Worm (Caenorhabditis elegans) whole organism, L1 larva: ENCODE measurements around the gene C08D8.1.
A peak's percentile ranks its signal among the peaks of the same experiment; 100 is the strongest.

Source experiments
- C04F5.9 ChIP-seq: sonication (generic microtip); optimal IDR thresholded peaks from 2 replicates; lab custom pipeline; 2016; ENCODE audit warnings: missing genetic modification characterization, missing compliant biosample characterization
- C16A3.4 ChIP-seq: fragments of 150-350 bp; optimal IDR thresholded peaks from 2 replicates; lab custom pipeline; 2014; ENCODE audit warnings: missing biosample characterization, missing genetic modification characterization
- C34B4.2 ChIP-seq: sonication (generic microtip); optimal IDR thresholded peaks from 2 replicates; lab custom pipeline; 2017; ENCODE audit warnings: mild to moderate bottlenecking, missing genetic modification characterization, missing compliant biosample characterization
- F16B12.6 ChIP-seq: fragments of 150-350 bp; optimal IDR thresholded peaks from 2 replicates; lab custom pipeline; 2014; ENCODE audit warnings: missing biosample characterization, missing genetic modification characterization
- Y116A8C.19 ChIP-seq: sonication (generic microtip); optimal IDR thresholded peaks from 2 replicates; lab custom pipeline; 2016; ENCODE audit warnings: missing compliant biosample characterization, missing genetic modification characterization, borderline replicate concordance
- aha-1 ChIP-seq: fragments of 150-350 bp; optimal IDR thresholded peaks from 2 replicates; lab custom pipeline; 2014; ENCODE audit warnings: missing biosample characterization, missing genetic modification characterization
- alr-1 ChIP-seq: fragments of 200-800 bp; sonication (Bioruptor generic); optimal IDR thresholded peaks from 2 replicates; lab custom pipeline; 2018; ENCODE audit warnings: borderline replicate concordance, mild to moderate bottlenecking, missing genetic modification characterization, missing compliant biosample characterization
- aly-2 ChIP-seq: fragments of 150-350 bp; optimal IDR thresholded peaks from 2 replicates; lab custom pipeline; 2014; ENCODE audit warnings: missing biosample characterization, missing genetic modification characterization
- blmp-1 ChIP-seq: fragments of 150-350 bp; optimal IDR thresholded peaks from 2 replicates; lab custom pipeline; 2014; ENCODE audit warnings: missing biosample characterization, missing genetic modification characterization
- ceh-8 ChIP-seq: fragments of 200-800 bp; sonication (Bioruptor generic); optimal IDR thresholded peaks from 2 replicates; lab custom pipeline; 2018; ENCODE audit warnings: mild to moderate bottlenecking, missing genetic modification characterization, moderate library complexity, missing compliant biosample characterization
- ceh-90 ChIP-seq: sonication (generic microtip); optimal IDR thresholded peaks from 2 replicates; lab custom pipeline; 2016; ENCODE audit warnings: missing genetic modification characterization, missing compliant biosample characterization
- efl-1 ChIP-seq, 4 experiments: fragments of 150-350 bp; optimal IDR thresholded peaks in 3 of 4; peaks in 1 of 4; 1 replicate in 1 of 4; 2 replicates in 3 of 4; lab custom pipeline; 2014; ENCODE audit warnings: missing biosample characterization in 2 of 4, missing genetic modification characterization in 2 of 4, missing genetic modification reagents in 2 of 4
- egl-13 ChIP-seq: sonication (generic microtip); optimal IDR thresholded peaks from 2 replicates; lab custom pipeline; 2016; ENCODE audit warnings: missing genotype, missing genetic modification reagents, missing genetic modification characterization, missing compliant biosample characterization
- egl-27 ChIP-seq, 2 experiments: fragments of 150-350 bp in 1 of 2; sonication (generic microtip); optimal IDR thresholded peaks; 3 replicates each; lab custom pipeline; 2017 to 2018; ENCODE audit warnings: missing biosample characterization in 2 of 2, missing genetic modification characterization in 2 of 2, missing genetic modification reagents in 2 of 2
- elt-2 ChIP-seq: sonication (generic microtip); optimal IDR thresholded peaks from 2 replicates; lab custom pipeline; 2016; ENCODE audit warnings: missing genetic modification characterization, mild to moderate bottlenecking, inconsistent platforms, missing compliant biosample characterization, missing genetic modification reagents
- elt-3 ChIP-seq, 6 experiments: fragments of 150-350 bp in 1 of 6; sonication (generic microtip); optimal IDR thresholded peaks; 2 replicates each; lab custom pipeline; 2017 to 2018; ENCODE audit warnings: missing biosample characterization in 6 of 6, missing genetic modification characterization in 6 of 6, inconsistent platforms in 1 of 6
- ets-5 ChIP-seq: fragments of 200-800 bp; sonication (Bioruptor generic); IDR thresholded peaks from 2 replicates; pipeline ENCODE4 v1.3.6; 2022; ENCODE audit warnings: missing genetic modification characterization, missing compliant biosample characterization
- fkh-10 ChIP-seq: sonication (generic microtip); optimal IDR thresholded peaks from 2 replicates; lab custom pipeline; 2017; ENCODE audit warnings: missing biosample characterization, missing genetic modification reagents, missing genetic modification characterization
- fkh-4 ChIP-seq: sonication (generic microtip); optimal IDR thresholded peaks from 2 replicates; lab custom pipeline; 2016; ENCODE audit warnings: missing compliant biosample characterization, missing genetic modification characterization, borderline replicate concordance
- fkh-8 ChIP-seq: sonication (generic microtip); optimal IDR thresholded peaks from 2 replicates; lab custom pipeline; 2016; ENCODE audit warnings: mild to moderate bottlenecking, missing genetic modification characterization, missing compliant biosample characterization
- fos-1 ChIP-seq: fragments of 150-350 bp; optimal IDR thresholded peaks from 2 replicates; lab custom pipeline; 2014; ENCODE audit warnings: missing biosample characterization, missing genetic modification characterization
- irx-1 ChIP-seq: sonication (generic microtip); optimal IDR thresholded peaks from 2 replicates; lab custom pipeline; 2016; ENCODE audit warnings: missing genetic modification characterization, missing compliant biosample characterization
- jun-1 ChIP-seq: fragments of 150-350 bp; optimal IDR thresholded peaks from 2 replicates; lab custom pipeline; 2014; ENCODE audit warnings: missing biosample characterization, missing genetic modification reagents, missing genetic modification characterization
- lin-13 ChIP-seq: fragments of 150-350 bp; optimal IDR thresholded peaks from 2 replicates; lab custom pipeline; 2014; ENCODE audit warnings: missing biosample characterization, missing genetic modification reagents, missing genetic modification characterization
- lin-14 ChIP-seq: fragments of 200-800 bp; sonication (Bioruptor generic); optimal IDR thresholded peaks from 2 replicates; lab custom pipeline; 2018; ENCODE audit warnings: mild to moderate bottlenecking, missing genetic modification characterization, moderate library complexity, missing compliant biosample characterization
- mab-9 ChIP-seq: fragments of 200-800 bp; sonication (Bioruptor generic); IDR thresholded peaks from 2 replicates; pipeline ENCODE4 v1.3.6; 2022; ENCODE audit warnings: missing genetic modification reagents, missing genetic modification characterization, missing compliant biosample characterization
- mdl-1 ChIP-seq, 2 experiments: fragments of 150-350 bp; optimal IDR thresholded peaks; 2 replicates each; lab custom pipeline; 2014 to 2017; ENCODE audit warnings: missing biosample characterization in 2 of 2, missing genetic modification characterization in 2 of 2, inconsistent platforms in 1 of 2
- mep-1 ChIP-seq: fragments of 150-350 bp; optimal IDR thresholded peaks from 2 replicates; lab custom pipeline; 2014; ENCODE audit warnings: missing biosample characterization, missing genetic modification characterization
- nhr-11 ChIP-seq: fragments of 150-350 bp; optimal IDR thresholded peaks from 2 replicates; lab custom pipeline; 2014; ENCODE audit warnings: missing biosample characterization, missing genetic modification characterization
- nhr-12 ChIP-seq: sonication (generic microtip); optimal IDR thresholded peaks from 2 replicates; lab custom pipeline; 2017; ENCODE audit warnings: missing biosample characterization, missing genetic modification characterization
- nhr-19 ChIP-seq: fragments of 200-800 bp; sonication (Bioruptor generic); conservative IDR thresholded peaks from 2 replicates; pipeline ENCODE4 v1.3.6; 2022; ENCODE audit warnings: missing genetic modification characterization, missing compliant biosample characterization
- nhr-237 ChIP-seq: fragments of 150-350 bp; optimal IDR thresholded peaks from 2 replicates; lab custom pipeline; 2014; ENCODE audit warnings: missing biosample characterization, missing genetic modification characterization
- nhr-71 ChIP-seq: sonication (generic microtip); optimal IDR thresholded peaks from 2 replicates; lab custom pipeline; 2016; ENCODE audit warnings: mild to moderate bottlenecking, missing genetic modification characterization, moderate library complexity, missing compliant biosample characterization
- nhr-76 ChIP-seq: sonication (generic microtip); optimal IDR thresholded peaks from 2 replicates; lab custom pipeline; 2017; ENCODE audit warnings: missing biosample characterization, missing genetic modification characterization
- nhr-77 ChIP-seq: fragments of 150-350 bp; optimal IDR thresholded peaks from 2 replicates; lab custom pipeline; 2014; ENCODE audit warnings: missing biosample characterization, missing genetic modification characterization
- pag-3 ChIP-seq: sonication (generic microtip); optimal IDR thresholded peaks from 2 replicates; lab custom pipeline; 2017; ENCODE audit warnings: missing genetic modification characterization, mild to moderate bottlenecking, missing compliant biosample characterization, antibody characterized with exemption, borderline replicate concordance; ENCODE audit not compliant: insufficient read depth
- skn-1 ChIP-seq: fragments of 150-350 bp; optimal IDR thresholded peaks from 2 replicates; lab custom pipeline; 2014; ENCODE audit warnings: missing biosample characterization, missing genetic modification characterization
- snpc-4 ChIP-seq: fragments of 150-350 bp; optimal IDR thresholded peaks from 2 replicates; lab custom pipeline; 2014; ENCODE audit warnings: missing biosample characterization, missing genetic modification characterization
- snu-23 ChIP-seq: sonication (generic microtip); optimal IDR thresholded peaks from 2 replicates; lab custom pipeline; 2016; ENCODE audit warnings: missing genetic modification characterization, missing compliant biosample characterization
- sox-4 ChIP-seq: sonication (generic microtip); optimal IDR thresholded peaks from 2 replicates; lab custom pipeline; 2016; ENCODE audit warnings: missing genetic modification characterization, missing compliant biosample characterization
- sptf-1 ChIP-seq: fragments of 150-350 bp; optimal IDR thresholded peaks from 2 replicates; lab custom pipeline; 2014; ENCODE audit warnings: missing biosample characterization, missing genetic modification characterization
- sup-37 ChIP-seq: fragments of 200-800 bp; sonication (Bioruptor generic); optimal IDR thresholded peaks from 2 replicates; lab custom pipeline; 2018; ENCODE audit warnings: mild to moderate bottlenecking, missing genetic modification characterization, missing compliant biosample characterization
- swsn-7 ChIP-seq: sonication (generic microtip); optimal IDR thresholded peaks from 2 replicates; lab custom pipeline; 2016; ENCODE audit warnings: missing genetic modification characterization, missing compliant biosample characterization
- tbx-2 ChIP-seq: sonication (generic microtip); optimal IDR thresholded peaks from 2 replicates; lab custom pipeline; 2016; ENCODE audit warnings: missing genetic modification characterization, missing compliant biosample characterization
- tlp-1 ChIP-seq: fragments of 150-350 bp; optimal IDR thresholded peaks from 2 replicates; lab custom pipeline; 2014; ENCODE audit warnings: missing biosample characterization, missing genetic modification characterization
- unc-30 ChIP-seq: sonication (generic microtip); optimal IDR thresholded peaks from 2 replicates; lab custom pipeline; 2017; ENCODE audit warnings: missing biosample characterization, missing genetic modification characterization
- unc-62 ChIP-seq: fragments of 150-350 bp; optimal IDR thresholded peaks from 2 replicates; lab custom pipeline; 2014; ENCODE audit warnings: missing biosample characterization, missing genetic modification reagents, missing genetic modification characterization
- unc-86 ChIP-seq: sonication (generic microtip); optimal IDR thresholded peaks from 2 replicates; lab custom pipeline; 2016; ENCODE audit warnings: missing genetic modification characterization, missing compliant biosample characterization
- unc-98 ChIP-seq: fragments of 200-800 bp; sonication (Bioruptor generic); IDR thresholded peaks from 2 replicates; pipeline ENCODE4 v1.3.6; 2022; ENCODE audit warnings: missing genetic modification characterization, missing compliant biosample characterization
- xbp-1 ChIP-seq: sonication (generic microtip); optimal IDR thresholded peaks from 2 replicates; lab custom pipeline; 2016; ENCODE audit warnings: missing genetic modification characterization, missing compliant biosample characterization
- zag-1 ChIP-seq: fragments of 150-350 bp; optimal IDR thresholded peaks from 2 replicates; lab custom pipeline; 2014; ENCODE audit warnings: missing biosample characterization, missing genetic modification characterization
- ztf-4 ChIP-seq: fragments of 150-350 bp; optimal IDR thresholded peaks from 2 replicates; lab custom pipeline; 2014; ENCODE audit warnings: missing biosample characterization, missing genetic modification characterization

The C08D8.1 gene

ce11 chrV:8358702-8359101 is 13.1 kb downstream of the C08D8.1 start:
- TF ChIP-seq efl-1 (optimal IDR thresholded peaks at IDR 0.05; lab: Kevin White, UChicago), result no peak
- TF ChIP-seq efl-1 (GFP tag; optimal IDR thresholded peaks at IDR 0.05 in 1 of 2; lab: Kevin White, UChicago), result peak in 1 of 2 experiments; percentile 63
- no peak for TF ChIP-seq nhr-12 (tag; lab: Kevin White, UChicago)

- TF ChIP-seq C04F5.9 (tag; lab: Kevin White, UChicago), result no peak
- peak; percentile 21 for TF ChIP-seq fkh-8 (tag; lab: Kevin White, UChicago)
- no peak for TF ChIP-seq zag-1 (tag; lab: Kevin White, UChicago)
- TF ChIP-seq snpc-4 (tag; lab: Kevin White, UChicago), result peak; percentile 89
- TF ChIP-seq aly-2, result no peak
- TF ChIP-seq ets-5, result no peak
- no peak for TF ChIP-seq nhr-11 (tag; lab: Kevin White, UChicago)
- peak; percentile 77 for TF ChIP-seq elt-2 (tag; lab: Kevin White, UChicago)
- peak; percentile 24 for TF ChIP-seq lin-13 (GFP tag; lab: Kevin White, UChicago)
- peak; percentile 8 for TF ChIP-seq ceh-8 (GFP tag; lab: Kevin White, UChicago)
- no peak for TF ChIP-seq sup-37 (GFP tag; lab: Kevin White, UChicago)
- no peak for TF ChIP-seq nhr-76 (tag; lab: Kevin White, UChicago)
- no peak for TF ChIP-seq Y116A8C.19 (tag; lab: Kevin White, UChicago)
- no peak for TF ChIP-seq egl-27 (tag; optimal IDR thresholded peaks at IDR 0.05; lab: Kevin White, UChicago)
- TF ChIP-seq nhr-19 (GFP tag; lab: Robert Waterston, UW), result peak; percentile 77
- TF ChIP-seq C34B4.2 (tag; lab: Kevin White, UChicago), result no peak
- TF ChIP-seq unc-98 (GFP tag; lab: Robert Waterston, UW), result no peak
- TF ChIP-seq alr-1 (tag; lab: Kevin White, UChicago), result no peak
- no peak for TF ChIP-seq lin-14
- no peak for TF ChIP-seq fkh-4 (tag; lab: Kevin White, UChicago)
- no peak for TF ChIP-seq fos-1
- TF ChIP-seq swsn-7 (tag; lab: Kevin White, UChicago), result peak; percentile 79
- peak; percentile 39 for TF ChIP-seq egl-13 (tag; lab: Kevin White, UChicago)
- no peak for TF ChIP-seq mab-9
- no peak for TF ChIP-seq ztf-4 (tag; lab: Kevin White, UChicago)
- peak; percentile 63 for TF ChIP-seq irx-1
- no peak for TF ChIP-seq tlp-1 (tag; lab: Kevin White, UChicago)
- peak; percentile 22 for TF ChIP-seq skn-1 (tag; lab: Kevin White, UChicago)
- TF ChIP-seq sox-4 (tag; lab: Kevin White, UChicago), result peak; percentile 13
- TF ChIP-seq ceh-90 (tag; lab: Kevin White, UChicago), result no peak
- TF ChIP-seq nhr-237 (tag; lab: Kevin White, UChicago), result no peak
- TF ChIP-seq xbp-1 (tag; lab: Kevin White, UChicago), result peak; percentile 85
- no peak for TF ChIP-seq sptf-1 (tag; lab: Kevin White, UChicago)
- peak; percentile 79 for TF ChIP-seq C16A3.4 (tag; lab: Kevin White, UChicago)
- TF ChIP-seq fkh-10, result peak; percentile 5
- peak in 1 of 2 experiments; percentile 23 for TF ChIP-seq mdl-1 (tag; optimal IDR thresholded peaks at IDR 0.05; lab: Kevin White, UChicago)
- TF ChIP-seq jun-1 (tag; lab: Kevin White, UChicago), result no peak
- peak; percentile 80 for TF ChIP-seq nhr-71 (tag; lab: Kevin White, UChicago)
- TF ChIP-seq pag-3 (tag; lab: Kevin White, UChicago), result no peak
- TF ChIP-seq unc-86 (tag; lab: Kevin White, UChicago), result peak; percentile 30
- TF ChIP-seq nhr-77 (tag; lab: Kevin White, UChicago), result peak; percentile 8
- TF ChIP-seq blmp-1 (tag; lab: Kevin White, UChicago), result peak; percentile 72
- TF ChIP-seq F16B12.6 (tag; lab: Kevin White, UChicago), result no peak
- no peak for TF ChIP-seq unc-62 (GFP tag; lab: Kevin White, UChicago)
- TF ChIP-seq aha-1 (tag; lab: Kevin White, UChicago), result no peak
- TF ChIP-seq elt-3 (tag; optimal IDR thresholded peaks at IDR 0.05; lab: Kevin White, UChicago), result peak in 2 of 6 experiments; percentile 32 to 69
- TF ChIP-seq snu-23 (GFP tag; lab: Kevin White, UChicago), result peak; percentile 76
- TF ChIP-seq unc-30 (tag; lab: Kevin White, UChicago), result no peak
- TF ChIP-seq mep-1, result peak; percentile 93
- peak; percentile 74 for TF ChIP-seq tbx-2 (tag; lab: Kevin White, UChicago)
Observed at ce11 chrV:8359113-8359564, 13.6 kb downstream of the C08D8.1 start, which contains the start of gene mpdu-1. Gene mpdu-1, minus strand, starts transcription at chrV:8359163.
